Fruit fly (Drosophila melanogaster): ENCODE measurements around the gene Rpn3.

The Rpn3 gene

dm6 chr2L:19096361-19096760 is 44.8 kb downstream of the Rpn3 start (continued):
- TF ChIP-seq ken (GFP tag; IDR thresholded peaks at IDR 0.05) (no peak), repo (GFP tag; optimal IDR thresholded peaks at IDR 0.05) (no peak), Side (GFP tag; optimal IDR thresholded peaks at IDR 0.05) (no peak), Ptx1 (GFP tag; IDR thresholded peaks at IDR 0.05) (no peak), sd (tag; optimal IDR thresholded peaks at IDR 0.05) (peak; percentile 62), ewg (GFP tag; optimal IDR thresholded peaks at IDR 0.05) (no peak)

- TF ChIP-seq C15 (GFP tag; IDR thresholded peaks at IDR 0.05) (no peak), croc (GFP tag; conservative IDR thresholded peaks at IDR 0.05) (no peak), vnd (GFP tag; IDR thresholded peaks at IDR 0.05; ENCODE audit: partially characterized antibody) (0 out of 3 replicates have a peak, but pooled peaks have one; percentile 33), exex (tag; optimal IDR thresholded peaks at IDR 0.05) (peak; percentile 99), Dbx (GFP tag; IDR thresholded peaks at IDR 0.05) (no peak), ash1 (GFP tag; optimal IDR thresholded peaks at IDR 0.05) (no peak), CG17361 (GFP tag; IDR thresholded peaks at IDR 0.05) (no peak), sug (tag; optimal IDR thresholded peaks at IDR 0.05) (peak; percentile 49), Med (GFP tag) (no peak), CG32532 (GFP tag; IDR thresholded peaks at IDR 0.05) (no peak), Fer3 (tag; optimal IDR thresholded peaks at IDR 0.05) (no peak), hbn (GFP tag; IDR thresholded peaks at IDR 0.05; ENCODE audit: partially characterized antibody) (no peak), disco-r (GFP tag; optimal IDR thresholded peaks at IDR 0.05) (no peak), CG4617 (GFP tag; optimal IDR thresholded peaks at IDR 0.05; ENCODE audit: borderline replicate concordance) (no peak), CG4282 (GFP tag; optimal IDR thresholded peaks at IDR 0.05) (no peak), pros (GFP tag; optimal IDR thresholded peaks at IDR 0.05) (no peak), gsb-n (tag; optimal IDR thresholded peaks at IDR 0.05) (no peak), GATAe (GFP tag; conservative IDR thresholded peaks at IDR 0.05) (peak; percentile 29; the same call in 1 of the 2 replicates), Ada2b (GFP tag; IDR thresholded peaks at IDR 0.05) (no peak), Nf-YC (tag; optimal IDR thresholded peaks at IDR 0.05) (peak; percentile 3), CG3407 (GFP tag; optimal IDR thresholded peaks at IDR 0.05) (no peak), ara (GFP tag; IDR thresholded peaks at IDR 0.05) (no peak), Aef1 (GFP tag; IDR thresholded peaks at IDR 0.05) (no peak), CG31441 (GFP tag; IDR thresholded peaks at IDR 0.05) (no peak), CG34376 (GFP tag; optimal IDR thresholded peaks at IDR 0.05) (peak; percentile 71), org-1 (GFP tag; optimal IDR thresholded peaks at IDR 0.05) (no peak), jing (GFP tag; optimal IDR thresholded peaks at IDR 0.05) (no peak), CG9932 (GFP tag; IDR thresholded peaks at IDR 0.05) (no peak), Antp (GFP tag; optimal IDR thresholded peaks at IDR 0.05) (no peak), sens (GFP tag) (no peak), MBD-R2 (GFP tag; IDR thresholded peaks at IDR 0.05) (no peak), Hr51 (GFP tag; optimal IDR thresholded peaks at IDR 0.05) (no peak), CG1603 (tag; optimal IDR thresholded peaks at IDR 0.05) (no peak), tup (GFP tag; optimal IDR thresholded peaks at IDR 0.05) (no peak), grn (GFP tag; optimal IDR thresholded peaks at IDR 0.05) (peak; percentile 74), mirr (GFP tag; optimal IDR thresholded peaks at IDR 0.05) (peak; percentile 89), Chrac-16 (GFP tag; optimal IDR thresholded peaks at IDR 0.05) (no peak), CG15514 (GFP tag; optimal IDR thresholded peaks at IDR 0.05) (no peak), CG9876 (GFP tag; optimal IDR thresholded peaks at IDR 0.05) (no peak), CG15601 (tag; optimal IDR thresholded peaks at IDR 0.05) (no peak)
These were observed 45.8 kb downstream of the Rpn3 start for dm6 chr2L:19097374-19097773.
